Worm (Caenorhabditis elegans) whole organism, late embryonic: ENCODE results near the gene sri-48.

Source experiments
- K02D7.2 ChIP-seq: sonication (generic microtip); optimal IDR thresholded peaks from 2 replicates; lab custom pipeline; 2017; ENCODE audit warnings: mild to moderate bottlenecking, missing genetic modification characterization, missing compliant biosample characterization
- Y22D7AL.16 ChIP-seq: sonication (generic microtip); optimal IDR thresholded peaks from 2 replicates; lab custom pipeline; 2016; ENCODE audit warnings: missing genetic modification characterization, missing compliant biosample characterization
- ahr-1 ChIP-seq: sonication (generic microtip); optimal IDR thresholded peaks from 2 replicates; lab custom pipeline; 2016; ENCODE audit warnings: missing genetic modification characterization, missing compliant biosample characterization
- ama-1 ChIP-seq: fragments of 150-350 bp; optimal IDR thresholded peaks from 2 replicates; lab custom pipeline; 2014
- ceh-14 ChIP-seq: sonication (generic microtip); optimal IDR thresholded peaks from 2 replicates; lab custom pipeline; 2016; ENCODE audit warnings: missing genotype, missing genetic modification characterization, missing compliant biosample characterization
- ceh-31 ChIP-seq: sonication (generic microtip); optimal IDR thresholded peaks from 2 replicates; lab custom pipeline; 2016; ENCODE audit warnings: missing genetic modification characterization, missing compliant biosample characterization
- ets-4 ChIP-seq: sonication (generic microtip); optimal IDR thresholded peaks from 2 replicates; lab custom pipeline; 2016; ENCODE audit warnings: missing genetic modification characterization, missing compliant biosample characterization
- fkh-10 ChIP-seq: fragments of 150-350 bp; optimal IDR thresholded peaks from 2 replicates; lab custom pipeline; 2014; ENCODE audit warnings: missing biosample characterization, missing genetic modification reagents, missing genetic modification characterization
- fkh-6 ChIP-seq: sonication (generic microtip); optimal IDR thresholded peaks from 2 replicates; lab custom pipeline; 2016; ENCODE audit warnings: missing genetic modification characterization, missing compliant biosample characterization
- hlh-30 ChIP-seq: sonication (generic microtip); optimal IDR thresholded peaks from 2 replicates; lab custom pipeline; 2017; ENCODE audit warnings: antibody characterized with exemption, missing genetic modification characterization, missing compliant biosample characterization; ENCODE audit not compliant: insufficient read depth
- hlh-8 ChIP-seq: sonication (generic microtip); optimal IDR thresholded peaks from 2 replicates; lab custom pipeline; 2016; ENCODE audit warnings: missing genotype, missing genetic modification characterization, missing compliant biosample characterization
- pat-9 ChIP-seq: fragments of 200-800 bp; sonication (Bioruptor generic); optimal IDR thresholded peaks from 2 replicates; lab custom pipeline; 2018; ENCODE audit warnings: mild to moderate bottlenecking, missing genetic modification characterization, moderate library complexity, missing compliant biosample characterization
- pros-1 ChIP-seq: fragments of 150-350 bp; optimal IDR thresholded peaks from 2 replicates; lab custom pipeline; 2014; ENCODE audit warnings: missing biosample characterization, missing genetic modification reagents, missing genetic modification characterization
- tbx-2 ChIP-seq: sonication (generic microtip); optimal IDR thresholded peaks from 2 replicates; lab custom pipeline; 2016; ENCODE audit warnings: missing genetic modification characterization, missing compliant biosample characterization

DNA sequence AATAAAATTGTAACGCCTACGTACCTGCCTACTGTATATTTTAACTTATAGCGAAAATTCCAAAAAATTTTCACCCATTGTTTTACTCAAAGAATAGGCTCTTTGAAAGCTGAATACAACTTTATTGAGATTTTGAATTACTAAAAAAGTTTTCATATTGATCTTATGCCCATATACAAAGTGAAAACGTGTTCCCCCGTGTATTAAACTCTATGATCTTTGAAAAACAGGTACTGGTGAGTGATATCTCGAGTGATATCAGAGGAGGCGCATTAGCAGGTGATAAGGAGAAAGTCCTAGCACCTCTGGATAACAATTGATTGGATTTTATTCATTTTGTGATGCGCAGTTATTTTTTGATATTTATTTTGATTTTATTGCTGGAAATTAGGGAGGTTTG is 39.1 kb upstream of the sri-48 start, which contains the start of gene C17F4.3:
- TF ChIP-seq hlh-30 (tag; lab: Kevin White, UChicago) (no peak), ets-4 (tag; lab: Kevin White, UChicago) (no peak), ceh-14 (no peak), fkh-10 (GFP tag; lab: Kevin White, UChicago) (no peak), ahr-1 (tag; lab: Kevin White, UChicago) (no peak), ama-1 (lab: Kevin White, UChicago) (no peak), Y22D7AL.16 (tag; lab: Kevin White, UChicago) (no peak), fkh-6 (tag; lab: Kevin White, UChicago) (no peak), ceh-31 (no peak), pat-9 (tag; lab: Kevin White, UChicago) (no peak), K02D7.2 (no peak), hlh-8 (no peak), pros-1 (tag; lab: Kevin White, UChicago) (no peak), tbx-2 (tag; lab: Kevin White, UChicago) (no peak)
